Fruit fly (Drosophila melanogaster) whole organism, embryonic: Measurements from ENCODE around the gene CG11562.

Source experiments
- Ada2b ChIP-seq: fragments of 200-800 bp; sonication (Bioruptor generic); IDR thresholded peaks from 2 replicates; pipeline ENCODE4 v1.3.6; 2022; ENCODE audit warnings: missing biosample characterization, missing genetic modification characterization
- B-H1 ChIP-seq: fragments of 200-800 bp; sonication (Bioruptor generic); IDR thresholded peaks from 3 replicates; pipeline ENCODE4 v1.3.6; 2022; ENCODE audit warnings: missing biosample characterization, missing genetic modification characterization
- B-H2 ChIP-seq: fragments of 200-800 bp; sonication (Bioruptor generic); optimal IDR thresholded peaks from 2 replicates; lab custom pipeline; 2018; ENCODE audit warnings: missing biosample characterization, mild to moderate bottlenecking, missing genetic modification characterization
- CG10209 ChIP-seq: fragments of 200-800 bp; sonication (Bioruptor generic); optimal IDR thresholded peaks from 3 replicates; lab custom pipeline; 2017; ENCODE audit warnings: missing biosample characterization, mild to moderate bottlenecking, missing genetic modification characterization, missing genetic modification reagents
- CG10979 ChIP-seq: fragments of 200-800 bp; sonication (Bioruptor generic); optimal IDR thresholded peaks from 2 replicates; lab custom pipeline; 2018; ENCODE audit warnings: missing biosample characterization, mild to moderate bottlenecking, missing genetic modification characterization, moderate library complexity
- CG12155 ChIP-seq: fragments of 200-800 bp; sonication (Bioruptor generic); optimal IDR thresholded peaks from 3 replicates; lab custom pipeline; 2016; ENCODE audit warnings: missing biosample characterization, missing genetic modification characterization
- CG12744 ChIP-seq: fragments of 200-800 bp; sonication (Bioruptor generic); optimal IDR thresholded peaks from 2 replicates; lab custom pipeline; 2016; ENCODE audit warnings: missing biosample characterization, missing genetic modification characterization
- CG12769 ChIP-seq: fragments of 200-800 bp; sonication (Bioruptor generic); optimal IDR thresholded peaks from 2 replicates; lab custom pipeline; 2019; ENCODE audit warnings: missing biosample characterization, mild to moderate bottlenecking, missing genetic modification characterization, moderate library complexity
- CG13775 ChIP-seq: fragments of 200-800 bp; sonication (Bioruptor generic); optimal IDR thresholded peaks from 3 replicates; lab custom pipeline; 2017; ENCODE audit warnings: missing biosample characterization, mild to moderate bottlenecking, missing genetic modification characterization
- CG13894 ChIP-seq: fragments of 200-800 bp; sonication (Bioruptor generic); optimal IDR thresholded peaks from 3 replicates; lab custom pipeline; 2018; ENCODE audit warnings: missing biosample characterization, mild to moderate bottlenecking, missing genetic modification characterization, moderate library complexity
- CG14441 ChIP-seq: fragments of 200-800 bp; sonication (Bioruptor generic); IDR thresholded peaks from 2 replicates; pipeline ENCODE4 v1.3.6; 2022; ENCODE audit warnings: missing biosample characterization, missing genetic modification characterization
- CG17829 ChIP-seq: fragments of 200-800 bp; optimal IDR thresholded peaks from 2 replicates; lab custom pipeline; 2019; ENCODE audit warnings: missing biosample characterization, mild to moderate bottlenecking, missing genetic modification characterization, moderate library complexity
- CG17912 ChIP-seq: fragments of 200-800 bp; sonication (Bioruptor generic); optimal IDR thresholded peaks from 2 replicates; lab custom pipeline; 2018; ENCODE audit warnings: missing biosample characterization, mild to moderate bottlenecking, missing genetic modification characterization
- CG30403 ChIP-seq: fragments of 200-800 bp; sonication (Bioruptor generic); optimal IDR thresholded peaks from 3 replicates; lab custom pipeline; 2016; ENCODE audit warnings: missing biosample characterization, missing genetic modification characterization
- CG3281 ChIP-seq: fragments of 200-800 bp; sonication (Bioruptor generic); optimal IDR thresholded peaks from 3 replicates; lab custom pipeline; 2017; ENCODE audit warnings: missing biosample characterization, mild to moderate bottlenecking, missing genetic modification characterization
- CG6254 ChIP-seq: fragments of 200-800 bp; sonication (Bioruptor generic); optimal IDR thresholded peaks from 3 replicates; lab custom pipeline; 2017; ENCODE audit warnings: mild to moderate bottlenecking, missing biosample characterization, missing genetic modification reagents, missing genetic modification characterization
- CG7839 ChIP-seq: fragments of 200-800 bp; sonication (Bioruptor generic); optimal IDR thresholded peaks from 3 replicates; lab custom pipeline; 2018; ENCODE audit warnings: missing biosample characterization, mild to moderate bottlenecking, missing genetic modification characterization, moderate library complexity
- CG8290 ChIP-seq, 3 experiments: fragments of 200-800 bp; sonication (Bioruptor generic); optimal IDR thresholded peaks; 2 replicates each; lab custom pipeline; 2016 to 2019; ENCODE audit warnings: missing biosample characterization in 3 of 3, missing genetic modification characterization in 3 of 3, mild to moderate bottlenecking in 2 of 3, moderate library complexity in 1 of 3
- CG8944 ChIP-seq: fragments of 200-800 bp; sonication (Bioruptor generic); optimal IDR thresholded peaks from 3 replicates; lab custom pipeline; 2016; ENCODE audit warnings: missing biosample characterization, missing genetic modification characterization
- CG9215 ChIP-seq: fragments of 200-800 bp; sonication (Bioruptor generic); IDR thresholded peaks from 2 replicates; pipeline ENCODE4 v1.3.6; 2022; ENCODE audit warnings: missing biosample characterization, missing genetic modification characterization
- CG9797 ChIP-seq: fragments of 200-800 bp; sonication (Bioruptor generic); optimal IDR thresholded peaks from 3 replicates; lab custom pipeline; 2018; ENCODE audit warnings: missing biosample characterization, mild to moderate bottlenecking, missing genetic modification characterization
- CG9876 ChIP-seq: fragments of 200-800 bp; sonication (Bioruptor generic); optimal IDR thresholded peaks from 2 replicates; lab custom pipeline; 2016; ENCODE audit warnings: missing biosample characterization, missing genetic modification characterization
- CrebB ChIP-seq: fragments of 200-800 bp; sonication (Bioruptor generic); optimal IDR thresholded peaks from 3 replicates; lab custom pipeline; 2018; ENCODE audit warnings: missing biosample characterization, mild to moderate bottlenecking, missing genetic modification characterization
- Doc3 ChIP-seq: fragments of 200-800 bp; sonication (Bioruptor generic); IDR thresholded peaks from 3 replicates; pipeline ENCODE4 v1.3.6; 2022; ENCODE audit warnings: missing biosample characterization, missing genetic modification characterization; ENCODE audit not compliant: partially characterized antibody
- Ets97D ChIP-seq: fragments of 200-800 bp; sonication (Bioruptor generic); optimal IDR thresholded peaks from 3 replicates; lab custom pipeline; 2016; ENCODE audit warnings: missing biosample characterization, missing genetic modification characterization
- Gsc ChIP-seq: fragments of 200-800 bp; sonication (Bioruptor generic); IDR thresholded peaks from 2 replicates; pipeline ENCODE4 v1.3.6; 2022; ENCODE audit warnings: missing biosample characterization, missing genetic modification characterization
- MBD-R2 ChIP-seq: fragments of 200-800 bp; sonication (Bioruptor generic); IDR thresholded peaks from 2 replicates; pipeline ENCODE4 v1.3.6; 2022; ENCODE audit warnings: missing biosample characterization, missing genetic modification characterization
- MTF-1 ChIP-seq: fragments of 200-800 bp; sonication (Bioruptor generic); optimal IDR thresholded peaks from 2 replicates; lab custom pipeline; 2018; ENCODE audit warnings: missing biosample characterization, mild to moderate bottlenecking, missing genetic modification characterization, borderline replicate concordance
- Pdp1 ChIP-seq, 2 experiments: fragments of 200-800 bp; sonication (Bioruptor generic); optimal IDR thresholded peaks; 3 replicates each; lab custom pipeline; 2016; ENCODE audit warnings: missing biosample characterization in 2 of 2, missing genetic modification characterization in 2 of 2, mild to moderate bottlenecking in 1 of 2, moderate library complexity in 1 of 2
- Rfx ChIP-seq: fragments of 200-800 bp; sonication (Bioruptor generic); IDR thresholded peaks from 2 replicates; pipeline ENCODE4 v1.3.6; 2022; ENCODE audit warnings: missing biosample characterization, missing genetic modification characterization
- Rx ChIP-seq: fragments of 200-800 bp; sonication (Bioruptor generic); IDR thresholded peaks from 2 replicates; pipeline ENCODE4 v1.3.6; 2022; ENCODE audit warnings: missing biosample characterization, missing genetic modification characterization
- Taf1 ChIP-seq: fragments of 200-800 bp; sonication (Bioruptor generic); IDR thresholded peaks from 2 replicates; pipeline ENCODE4 v1.3.6; 2022; ENCODE audit warnings: missing biosample characterization, missing genetic modification characterization
- Xbp1 ChIP-seq: fragments of 200-800 bp; sonication (Bioruptor generic); optimal IDR thresholded peaks from 3 replicates; lab custom pipeline; 2016; ENCODE audit warnings: missing biosample characterization, mild to moderate bottlenecking, missing genetic modification characterization
- bab2 ChIP-seq: fragments of 200-800 bp; sonication (Bioruptor generic); optimal IDR thresholded peaks from 2 replicates; lab custom pipeline; 2016; ENCODE audit warnings: missing biosample characterization, missing genetic modification characterization
- crol ChIP-seq: fragments of 200-800 bp; sonication (Bioruptor generic); IDR thresholded peaks from 2 replicates; pipeline ENCODE4 v1.3.6; 2022; ENCODE audit warnings: missing biosample characterization, missing genetic modification characterization
- cwo ChIP-seq: fragments of 200-800 bp; sonication (Bioruptor generic); optimal IDR thresholded peaks from 3 replicates; lab custom pipeline; 2017; ENCODE audit warnings: missing biosample characterization, missing genetic modification characterization, mild to moderate bottlenecking, moderate library complexity, missing genetic modification reagents
- dmrt11E ChIP-seq: fragments of 200-800 bp; sonication (Bioruptor generic); optimal IDR thresholded peaks from 3 replicates; lab custom pipeline; 2018; ENCODE audit warnings: missing biosample characterization, mild to moderate bottlenecking, missing genetic modification characterization, moderate library complexity
- eve ChIP-seq, 2 experiments: fragments of >200 bp; optimal IDR thresholded peaks; 2 replicates each; lab custom pipeline; 2017; ENCODE audit warnings: missing biosample characterization in 2 of 2, missing genetic modification characterization in 2 of 2
- inv ChIP-seq: fragments of 200-800 bp; sonication (Bioruptor generic); IDR thresholded peaks from 2 replicates; pipeline ENCODE4 v1.3.6; 2022; ENCODE audit warnings: missing biosample characterization, missing genetic modification characterization; ENCODE audit not compliant: partially characterized antibody
- nmo ChIP-seq: fragments of 200-800 bp; sonication (Bioruptor generic); optimal IDR thresholded peaks from 2 replicates; lab custom pipeline; 2018; ENCODE audit warnings: missing biosample characterization, mild to moderate bottlenecking, missing genetic modification characterization, moderate library complexity
- pfk ChIP-seq: fragments of 200-800 bp; sonication (Bioruptor generic); optimal IDR thresholded peaks from 2 replicates; lab custom pipeline; 2018; ENCODE audit warnings: missing biosample characterization, mild to moderate bottlenecking, missing genetic modification characterization, moderate library complexity
- scrt ChIP-seq: fragments of 200-800 bp; sonication (Bioruptor generic); optimal IDR thresholded peaks from 2 replicates; lab custom pipeline; 2018; ENCODE audit warnings: missing biosample characterization, mild to moderate bottlenecking, missing genetic modification characterization, moderate library complexity
- shn ChIP-seq: fragments of 200-800 bp; sonication (Bioruptor generic); optimal IDR thresholded peaks from 3 replicates; lab custom pipeline; 2016; ENCODE audit warnings: missing biosample characterization, missing genetic modification characterization
- slou ChIP-seq: fragments of 200-800 bp; sonication (Bioruptor generic); optimal IDR thresholded peaks from 3 replicates; lab custom pipeline; 2016; ENCODE audit warnings: missing biosample characterization, missing genetic modification characterization
- tap ChIP-seq: fragments of 200-800 bp; optimal IDR thresholded peaks from 3 replicates; lab custom pipeline; 2019; ENCODE audit warnings: missing biosample characterization, mild to moderate bottlenecking, missing genetic modification characterization, moderate library complexity
- tio ChIP-seq: fragments of 200-800 bp; sonication (Bioruptor generic); optimal IDR thresholded peaks from 2 replicates; lab custom pipeline; 2017; ENCODE audit warnings: missing biosample characterization, missing genetic modification characterization, inconsistent platforms
- tna ChIP-seq: fragments of 200-800 bp; sonication (Bioruptor generic); IDR thresholded peaks from 2 replicates; pipeline ENCODE4 v1.3.6; 2022; ENCODE audit warnings: missing biosample characterization, missing genetic modification characterization; ENCODE audit not compliant: partially characterized antibody
- tx ChIP-seq: fragments of 200-800 bp; sonication (Bioruptor generic); optimal IDR thresholded peaks from 2 replicates; lab custom pipeline; 2016; ENCODE audit warnings: missing biosample characterization, missing genetic modification characterization
- unc-4 ChIP-seq: fragments of 200-800 bp; sonication (Bioruptor generic); IDR thresholded peaks from 2 replicates; pipeline ENCODE4 v1.3.6; 2022; ENCODE audit warnings: missing biosample characterization, missing genetic modification characterization; ENCODE audit not compliant: partially characterized antibody
- wor ChIP-seq: fragments of 200-800 bp; sonication (Bioruptor generic); IDR thresholded peaks from 2 replicates; pipeline ENCODE4 v1.3.6; 2022; ENCODE audit warnings: missing biosample characterization, missing genetic modification characterization
- zfh1 ChIP-seq: fragments of 200-800 bp; sonication (Bioruptor generic); IDR thresholded peaks from 3 replicates; pipeline ENCODE4 v1.3.6; 2022; ENCODE audit warnings: missing biosample characterization, missing genetic modification characterization

The CG11562 gene

DNA sequence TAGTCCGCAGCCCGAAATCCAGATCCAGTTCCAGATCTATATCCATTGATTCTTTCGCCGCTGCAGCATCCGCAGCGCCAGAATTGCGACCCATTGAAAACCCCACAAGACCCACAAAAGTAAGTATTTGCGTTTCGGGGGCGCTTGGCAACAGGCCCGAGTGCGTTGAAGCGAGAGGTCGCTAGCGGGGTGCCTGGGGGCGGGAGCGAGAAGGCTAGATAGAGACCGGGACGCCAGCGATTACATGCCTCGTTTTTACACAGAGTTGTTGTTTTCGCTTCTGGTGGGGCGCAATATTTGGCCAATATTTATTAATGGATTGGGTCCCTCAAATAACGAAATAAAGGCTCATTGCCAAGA, 6.0 kb downstream of the CG11562 start (continued):
- TF ChIP-seq Rx (GFP tag; lab: Robert Waterston, UW) (no peak), Taf1 (no peak), scrt (peak; percentile 3), unc-4 (GFP tag; lab: Robert Waterston, UW) (no peak), bab2 (no peak), tap (tag; lab: Kevin White, UChicago) (no peak), CG9876 (GFP tag; lab: Kevin White, UChicago) (no peak), CG12769 (tag; lab: Kevin White, UChicago) (peak; percentile 50), shn (GFP tag; lab: Kevin White, UChicago) (no peak), CG8290 (GFP tag; optimal IDR thresholded peaks at IDR 0.05; lab: Kevin White, UChicago) (no peak), CG8290 (tag; optimal IDR thresholded peaks at IDR 0.05; lab: Kevin White, UChicago) (peak in 1 of 2 experiments; percentile 48), crol (GFP tag; lab: Robert Waterston, UW) (0 out of 2 replicates have a peak, but pooled peaks have one; percentile 52), Doc3 (GFP tag; lab: Robert Waterston, UW) (no peak), zfh1 (GFP tag; lab: Robert Waterston, UW) (peak; percentile 54; the same call in 1 of the 3 replicates), CG17829 (tag; lab: Kevin White, UChicago) (no peak), CG7839 (tag; lab: Kevin White, UChicago) (no peak), CG8944 (GFP tag; lab: Kevin White, UChicago) (no peak), CG10209 (GFP tag; lab: Kevin White, UChicago) (no peak), CG6254 (no peak), CG10979 (no peak), pfk (GFP tag; lab: Kevin White, UChicago) (peak; percentile 9), Rfx (peak; percentile 39; the same call in 1 of the 2 replicates), CG12744 (GFP tag; lab: Kevin White, UChicago) (no peak), Xbp1 (GFP tag; lab: Kevin White, UChicago) (no peak), MTF-1 (GFP tag; lab: Kevin White, UChicago) (peak; percentile 13), Ada2b (no peak), nmo (GFP tag; lab: Kevin White, UChicago) (no peak), B-H2 (GFP tag; lab: Kevin White, UChicago) (no peak), cwo (GFP tag; lab: Kevin White, UChicago) (no peak), wor (GFP tag; lab: Robert Waterston, UW) (no peak), CrebB (tag; lab: Kevin White, UChicago) (no peak), CG17912 (GFP tag; lab: Kevin White, UChicago) (no peak), B-H1 (no peak), CG9797 (GFP tag; lab: Kevin White, UChicago) (no peak), CG12155 (no peak), CG14441 (GFP tag; lab: Robert Waterston, UW) (no peak), CG30403 (GFP tag; lab: Kevin White, UChicago) (no peak), Ets97D (GFP tag; lab: Kevin White, UChicago) (no peak), Gsc (no peak), CG3281 (GFP tag; lab: Kevin White, UChicago) (peak; percentile 4), Pdp1 (GFP tag; optimal IDR thresholded peaks at IDR 0.05; lab: Kevin White, UChicago) (peak in 1 of 2 experiments; percentile 33), tio (GFP tag; lab: Kevin White, UChicago) (no peak), CG13775 (GFP tag; lab: Kevin White, UChicago) (no peak), CG9215 (GFP tag; lab: Robert Waterston, UW) (no peak), dmrt11E (no peak), tna (GFP tag; lab: Robert Waterston, UW) (no peak), slou (no peak), tx (GFP tag; lab: Kevin White, UChicago) (no peak), MBD-R2 (GFP tag; lab: Robert Waterston, UW) (no peak), CG13894 (tag; lab: Kevin White, UChicago) (peak; percentile 65), eve (GFP tag; optimal IDR thresholded peaks at IDR 0.05; lab: Kevin White, UChicago) (no peak), inv (no peak)
